Fruit fly (Drosophila melanogaster) whole organism, pupa: ENCODE measurements around the gene CG14352.

Source experiments
- CG12605 ChIP-seq: fragments of 200-800 bp; sonication (Bioruptor generic); IDR thresholded peaks from 2 replicates; pipeline ENCODE4 v1.3.6; 2022; ENCODE audit warnings: missing biosample characterization, missing genetic modification characterization
- CG4496 ChIP-seq: fragments of 200-800 bp; sonication (Bioruptor generic); IDR thresholded peaks from 3 replicates; pipeline ENCODE4 v1.3.6; 2022; ENCODE audit warnings: missing biosample characterization, missing genetic modification characterization

DNA sequence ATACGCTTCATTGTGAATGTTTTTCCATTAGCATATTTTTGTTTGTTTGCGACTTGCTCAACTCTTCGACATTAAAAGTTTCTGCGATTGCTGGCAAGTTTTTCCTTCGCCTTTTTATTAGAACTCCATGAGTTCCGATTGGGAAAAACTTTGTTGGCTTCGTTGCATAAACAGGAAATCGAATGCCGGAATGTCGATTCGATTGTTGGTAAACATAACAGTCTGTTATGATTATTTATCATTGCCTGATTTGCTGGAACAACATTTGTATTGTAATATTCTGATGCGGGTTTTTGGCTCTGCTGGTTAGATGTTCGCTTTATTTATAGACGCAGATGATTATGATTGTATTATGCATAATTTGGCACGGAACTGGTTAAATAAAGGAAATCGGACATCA, 31.4 kb upstream of the CG14352 start:
- no peak for TF ChIP-seq CG4496 (GFP tag; lab: Robert Waterston, UW)
- TF ChIP-seq CG12605, result no peak
